Worm (Caenorhabditis elegans): ENCODE results near the gene C14B1.3.
A peak's percentile ranks its signal among the peaks of the same experiment; 100 is the strongest.

C14B1.3 gene

ce11 chrIII:3704967-3705366, 1.6 kb downstream of the C14B1.3 start, which contains the start of gene wdr-5.1:
Gene wdr-5.1 (plus strand): TSS chrIII:3705285.
- peak; percentile 37 for TF ChIP-seq pha-4 (tag; optimal IDR thresholded peaks at IDR 0.05)
- no peak for TF ChIP-seq egl-27 (tag; optimal IDR thresholded peaks at IDR 0.05)
- no peak for TF ChIP-seq tbx-2 (tag; optimal IDR thresholded peaks at IDR 0.05)
- TF ChIP-seq pqm-1 (tag; optimal IDR thresholded peaks at IDR 0.05), result no peak
- no peak for TF ChIP-seq skn-1 (tag; optimal IDR thresholded peaks at IDR 0.05)
- TF ChIP-seq nhr-237 (tag; optimal IDR thresholded peaks at IDR 0.05), result no peak
- TF ChIP-seq nhr-77 (tag; optimal IDR thresholded peaks at IDR 0.05), result no peak
- no peak for TF ChIP-seq eor-1 (tag; optimal IDR thresholded peaks at IDR 0.05)
- no peak for TF ChIP-seq ztf-11 (tag; optimal IDR thresholded peaks at IDR 0.05)
- no peak for TF ChIP-seq ZK546.5 (tag; optimal IDR thresholded peaks at IDR 0.05)
- no peak for TF ChIP-seq fkh-10 (GFP tag; optimal IDR thresholded peaks at IDR 0.05)
- TF ChIP-seq unc-39 (tag; optimal IDR thresholded peaks at IDR 0.05), result no peak
- TF ChIP-seq nhr-43 (tag; optimal IDR thresholded peaks at IDR 0.05; ENCODE audit: poor library complexity, severe bottlenecking), result peak; percentile 48
- TF ChIP-seq ceh-9 (tag; optimal IDR thresholded peaks at IDR 0.05), result no peak
- TF ChIP-seq zag-1 (tag; optimal IDR thresholded peaks at IDR 0.05), result no peak
- no peak for TF ChIP-seq nhr-67 (tag; optimal IDR thresholded peaks at IDR 0.05)
- TF ChIP-seq ztf-4 (tag; optimal IDR thresholded peaks at IDR 0.05), result no peak
- no peak for TF ChIP-seq mml-1 (tag; optimal IDR thresholded peaks at IDR 0.05)
- no peak for TF ChIP-seq elt-2 (tag; optimal IDR thresholded peaks at IDR 0.05)
- peak; percentile 64 for TF ChIP-seq ama-1 (optimal IDR thresholded peaks at IDR 0.05)
- TF ChIP-seq sea-2 (GFP tag; optimal IDR thresholded peaks at IDR 0.05), result no peak
- no peak for TF ChIP-seq lin-39 (tag; optimal IDR thresholded peaks at IDR 0.05)
- no peak for TF ChIP-seq unc-62 (GFP tag; optimal IDR thresholded peaks at IDR 0.05)
- TF ChIP-seq ceh-82 (tag; optimal IDR thresholded peaks at IDR 0.05), result no peak
- no peak for TF ChIP-seq nhr-76 (tag; optimal IDR thresholded peaks at IDR 0.05)
- TF ChIP-seq snpc-4 (tag; optimal IDR thresholded peaks at IDR 0.05), result no peak
- TF ChIP-seq mdl-1 (tag; optimal IDR thresholded peaks at IDR 0.05), result no peak
- TF ChIP-seq daf-12 (tag; optimal IDR thresholded peaks at IDR 0.05), result no peak
- TF ChIP-seq nfya-1 (tag; optimal IDR thresholded peaks at IDR 0.05; ENCODE audit: insufficient read depth), result peak; percentile 45
- TF ChIP-seq lin-15B (tag; optimal IDR thresholded peaks at IDR 0.05), result peak; percentile 43
- no peak for TF ChIP-seq egl-5 (tag; optimal IDR thresholded peaks at IDR 0.05)
- TF ChIP-seq fkh-2 (tag; optimal IDR thresholded peaks at IDR 0.05), result no peak
- peak; percentile 46 for TF ChIP-seq hmg-11 (tag; optimal IDR thresholded peaks at IDR 0.05)
- TF ChIP-seq nhr-25 (tag; optimal IDR thresholded peaks at IDR 0.05), result peak; percentile 30
- no peak for TF ChIP-seq elt-3 (tag; optimal IDR thresholded peaks at IDR 0.05)
- TF ChIP-seq elt-1 (tag; optimal IDR thresholded peaks at IDR 0.05), result no peak
- no peak for TF ChIP-seq R02D3.7 (tag; optimal IDR thresholded peaks at IDR 0.05)
- no peak for TF ChIP-seq ceh-16 (tag; optimal IDR thresholded peaks at IDR 0.05)
- no peak for TF ChIP-seq lsy-12 (tag; optimal IDR thresholded peaks at IDR 0.05)
- TF ChIP-seq nhr-28 (tag; optimal IDR thresholded peaks at IDR 0.05), result no peak
- TF ChIP-seq nhr-23 (tag; optimal IDR thresholded peaks at IDR 0.05), result peak; percentile 52
- no peak for TF ChIP-seq aly-2 (tag; optimal IDR thresholded peaks at IDR 0.05)
- TF ChIP-seq nhr-11 (tag; optimal IDR thresholded peaks at IDR 0.05), result no peak
- TF ChIP-seq fos-1 (tag; optimal IDR thresholded peaks at IDR 0.05), result no peak
- no peak for TF ChIP-seq ceh-28 (tag; optimal IDR thresholded peaks at IDR 0.05)
- no peak for TF ChIP-seq jun-1 (tag; optimal IDR thresholded peaks at IDR 0.05)
- TF ChIP-seq nhr-12 (tag; optimal IDR thresholded peaks at IDR 0.05), result no peak

- TF ChIP-seq tbx-2 (tag; optimal IDR thresholded peaks at IDR 0.05), result no peak
- no peak for TF ChIP-seq egl-5 (tag; optimal IDR thresholded peaks at IDR 0.05)
- TF ChIP-seq nfya-1 (tag; optimal IDR thresholded peaks at IDR 0.05; ENCODE audit: insufficient read depth), result no peak
- no peak for TF ChIP-seq nhr-11 (tag; optimal IDR thresholded peaks at IDR 0.05)
- no peak for TF ChIP-seq daf-12 (tag; optimal IDR thresholded peaks at IDR 0.05)
- TF ChIP-seq nhr-77 (tag; optimal IDR thresholded peaks at IDR 0.05), result no peak
Measured at ce11 chrIII:3706586-3706985, 3.2 kb downstream of the C14B1.3 start, which contains the start of gene dph-1. Gene dph-1 (plus strand): TSS chrIII:3706886.

Measured in whole organism, L3 larva.